Fruit fly (Drosophila melanogaster): ENCODE data around the gene CG14543.

Gene CG14543

DNA sequence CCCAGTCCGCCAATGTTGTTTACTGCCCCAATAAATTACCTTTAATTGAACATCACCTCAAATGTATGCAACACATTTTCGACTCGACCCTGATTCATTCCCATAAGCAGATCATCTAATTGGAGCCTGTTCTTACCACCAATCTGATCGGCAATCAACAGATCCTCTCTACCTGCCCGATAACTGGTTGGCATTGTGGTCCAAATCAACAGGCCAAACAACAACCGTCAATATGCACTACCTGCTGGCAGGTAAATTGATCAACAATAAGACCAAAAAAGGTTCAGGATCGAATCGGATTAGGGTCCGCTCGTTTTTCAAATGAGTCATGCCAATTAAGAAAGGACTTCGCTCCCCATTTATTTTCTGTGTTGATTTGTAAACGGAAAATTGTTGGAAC, 33.2 kb upstream of the CG14543 start:
- TF ChIP-seq CG1832 (GFP tag; optimal IDR thresholded peaks at IDR 0.05) = no peak
- no peak for TF ChIP-seq HmgZ (tag; optimal IDR thresholded peaks at IDR 0.05)
- no peak for TF ChIP-seq cg (GFP tag; optimal IDR thresholded peaks at IDR 0.05)
- no peak for TF ChIP-seq shn (GFP tag; optimal IDR thresholded peaks at IDR 0.05)
- peak; percentile 65 for TF ChIP-seq gsb-n (tag; optimal IDR thresholded peaks at IDR 0.05)
- no peak for TF ChIP-seq ac (GFP tag; optimal IDR thresholded peaks at IDR 0.05)
- TF ChIP-seq ssp (GFP tag; IDR thresholded peaks at IDR 0.05) = no peak
- TF ChIP-seq dati (GFP tag; IDR thresholded peaks at IDR 0.05) = no peak
- TF ChIP-seq unc-4 (GFP tag; IDR thresholded peaks at IDR 0.05; ENCODE audit: partially characterized antibody) = no peak
- TF ChIP-seq CG1024 (GFP tag; IDR thresholded peaks at IDR 0.05) = no peak
- TF ChIP-seq Dp (GFP tag; optimal IDR thresholded peaks at IDR 0.05) = no peak
- TF ChIP-seq phol (tag; optimal IDR thresholded peaks at IDR 0.05) = no peak
- no peak for TF ChIP-seq ftz-f1 (GFP tag; optimal IDR thresholded peaks at IDR 0.05)
- no peak for TF ChIP-seq tio (GFP tag; optimal IDR thresholded peaks at IDR 0.05)
- TF ChIP-seq hth (optimal IDR thresholded peaks at IDR 0.05) = no peak
- no peak for TF ChIP-seq sr (GFP tag; IDR thresholded peaks at IDR 0.05)
- no peak for TF ChIP-seq psq (GFP tag; optimal IDR thresholded peaks at IDR 0.05)
- peak; percentile 82 for TF ChIP-seq sens (GFP tag)
- no peak for TF ChIP-seq CG17912 (GFP tag; optimal IDR thresholded peaks at IDR 0.05)
- TF ChIP-seq CG8924 (tag; optimal IDR thresholded peaks at IDR 0.05) = no peak
- peak; percentile 92 for TF ChIP-seq kni (GFP tag; optimal IDR thresholded peaks at IDR 0.05)
- TF ChIP-seq CG17612 (GFP tag; IDR thresholded peaks at IDR 0.05) = no peak
- TF ChIP-seq CG9797 (GFP tag; optimal IDR thresholded peaks at IDR 0.05) = no peak
- TF ChIP-seq schlank (tag; optimal IDR thresholded peaks at IDR 0.05) = no peak
- peak; percentile 2 for TF ChIP-seq HLHmδ (GFP tag; optimal IDR thresholded peaks at IDR 0.05)
- TF ChIP-seq PHDP (tag; optimal IDR thresholded peaks at IDR 0.05) = no peak
- no peak for TF ChIP-seq gro (GFP tag; optimal IDR thresholded peaks at IDR 0.05)
- TF ChIP-seq p53 (GFP tag; optimal IDR thresholded peaks at IDR 0.05) = no peak
- no peak for TF ChIP-seq Usf (GFP tag; optimal IDR thresholded peaks at IDR 0.05)
- TF ChIP-seq Side (GFP tag; optimal IDR thresholded peaks at IDR 0.05) = no peak
- TF ChIP-seq CG18764 (GFP tag; optimal IDR thresholded peaks at IDR 0.05) = no peak
- no peak for TF ChIP-seq Camta (GFP tag; optimal IDR thresholded peaks at IDR 0.05)
- TF ChIP-seq CG2889 (GFP tag; IDR thresholded peaks at IDR 0.05) = no peak
- TF ChIP-seq Tbp (GFP tag; optimal IDR thresholded peaks at IDR 0.05) = no peak
- no peak for TF ChIP-seq bcd (GFP tag; optimal IDR thresholded peaks at IDR 0.05)
- no peak for TF ChIP-seq Nf-YB (GFP tag; optimal IDR thresholded peaks at IDR 0.05)
- no peak for TF ChIP-seq CG7963 (GFP tag; IDR thresholded peaks at IDR 0.05; ENCODE audit: partially characterized antibody)
- TF ChIP-seq CG10979 (tag; optimal IDR thresholded peaks at IDR 0.05) = no peak
- TF ChIP-seq wdn (GFP tag; IDR thresholded peaks at IDR 0.05) = no peak
- TF ChIP-seq CG13296 (GFP tag; optimal IDR thresholded peaks at IDR 0.05) = no peak
- TF ChIP-seq al (GFP tag; IDR thresholded peaks at IDR 0.05) = no peak
- TF ChIP-seq CG4282 (GFP tag; optimal IDR thresholded peaks at IDR 0.05) = no peak
- TF ChIP-seq CG11504 (tag; optimal IDR thresholded peaks at IDR 0.05) = no peak
- peak; percentile 38 for TF ChIP-seq CG15696 (tag; optimal IDR thresholded peaks at IDR 0.05)
- TF ChIP-seq ken (GFP tag; IDR thresholded peaks at IDR 0.05) = no peak
- no peak for TF ChIP-seq maf-S (GFP tag; optimal IDR thresholded peaks at IDR 0.05)
- TF ChIP-seq tll (GFP tag; optimal IDR thresholded peaks at IDR 0.05) = peak in 1 of 2 experiments; percentile 73
- TF ChIP-seq CG43689 (GFP tag; IDR thresholded peaks at IDR 0.05) = no peak
- no peak for TF ChIP-seq CG14965 (GFP tag; optimal IDR thresholded peaks at IDR 0.05; ENCODE audit: borderline replicate concordance)
- TF ChIP-seq CG32772 (GFP tag; IDR thresholded peaks at IDR 0.05) = no peak
- no peak for TF ChIP-seq aop (GFP tag; IDR thresholded peaks at IDR 0.05)
- TF ChIP-seq gsb (GFP tag; IDR thresholded peaks at IDR 0.05) = no peak
- no peak for TF ChIP-seq CG30020 (tag; optimal IDR thresholded peaks at IDR 0.05)
